Worm (Caenorhabditis elegans) whole organism, L4 larva: ENCODE results near the gene gstk-1.

Experiments used
- F26F4.8 ChIP-seq: fragments of 200-800 bp; sonication (Bioruptor generic); conservative IDR thresholded peaks from 2 replicates; pipeline ENCODE4 v1.3.6; 2022; ENCODE audit warnings: missing genetic modification characterization, missing compliant biosample characterization
- F49E8.2 ChIP-seq: sonication (generic microtip); optimal IDR thresholded peaks from 2 replicates; lab custom pipeline; 2016; ENCODE audit warnings: missing compliant biosample characterization, mild to moderate bottlenecking, missing genetic modification characterization, borderline replicate concordance
- T26A8.4 ChIP-seq: fragments of 200-800 bp; sonication (Bioruptor generic); IDR thresholded peaks from 2 replicates; pipeline ENCODE4 v1.3.6; 2022; ENCODE audit warnings: missing genetic modification characterization, missing compliant biosample characterization
- Y105C5A.15 ChIP-seq: fragments of 200-800 bp; sonication (Bioruptor generic); IDR thresholded peaks from 2 replicates; pipeline ENCODE4 v1.3.6; 2022; ENCODE audit warnings: missing genetic modification characterization, missing compliant biosample characterization
- Y48G9A.11 ChIP-seq: fragments of 200-800 bp; sonication (Bioruptor generic); IDR thresholded peaks from 2 replicates; pipeline ENCODE4 v1.3.6; 2022; ENCODE audit warnings: missing genetic modification reagents, missing genetic modification characterization, missing compliant biosample characterization
- Y5F2A.4 ChIP-seq: fragments of 200-800 bp; sonication (Bioruptor generic); optimal IDR thresholded peaks from 2 replicates; lab custom pipeline; 2018; ENCODE audit warnings: mild to moderate bottlenecking, missing genetic modification characterization, missing compliant biosample characterization
- ZK337.2 ChIP-seq: fragments of 200-800 bp; sonication (Bioruptor generic); IDR thresholded peaks from 2 replicates; pipeline ENCODE4 v1.3.6; 2022; ENCODE audit warnings: missing genetic modification reagents, missing genetic modification characterization, missing compliant biosample characterization
- attf-4 ChIP-seq: sonication (generic microtip); optimal IDR thresholded peaks from 3 replicates; lab custom pipeline; 2017; ENCODE audit warnings: missing biosample characterization, missing genetic modification characterization
- ceh-28 ChIP-seq: fragments of 150-350 bp; optimal IDR thresholded peaks from 2 replicates; lab custom pipeline; 2014; ENCODE audit warnings: missing biosample characterization, missing genetic modification reagents, missing genetic modification characterization
- ceh-44 ChIP-seq: fragments of 200-800 bp; sonication (Bioruptor generic); IDR thresholded peaks from 2 replicates; pipeline ENCODE4 v1.3.6; 2022; ENCODE audit warnings: missing genetic modification reagents, missing genetic modification characterization, missing compliant biosample characterization
- ceh-82 ChIP-seq: sonication (generic microtip); optimal IDR thresholded peaks from 2 replicates; lab custom pipeline; 2017; ENCODE audit warnings: missing biosample characterization, missing genetic modification characterization
- cey-2 ChIP-seq: sonication (generic microtip); optimal IDR thresholded peaks from 3 replicates; lab custom pipeline; 2017; ENCODE audit warnings: missing genetic modification characterization, mild to moderate bottlenecking, missing compliant biosample characterization, antibody characterized with exemption, borderline replicate concordance; ENCODE audit not compliant: insufficient read depth
- ctbp-1 ChIP-seq: fragments of 200-800 bp; sonication (Bioruptor generic); IDR thresholded peaks from 2 replicates; pipeline ENCODE4 v1.3.6; 2022; ENCODE audit warnings: missing genetic modification reagents, missing genetic modification characterization, missing compliant biosample characterization
- daf-16 ChIP-seq, 3 experiments: sonication (generic microtip); optimal IDR thresholded peaks; 2 replicates each; lab custom pipeline; 2016 to 2017; ENCODE audit warnings: missing genetic modification characterization in 3 of 3, missing genetic modification reagents in 3 of 3, mild to moderate bottlenecking in 2 of 3, missing compliant biosample characterization in 2 of 3, missing biosample characterization in 1 of 3, moderate library complexity in 1 of 3
- dmd-9 ChIP-seq: fragments of 200-800 bp; sonication (Bioruptor generic); IDR thresholded peaks from 2 replicates; pipeline ENCODE4 v1.3.6; 2022; ENCODE audit warnings: missing genetic modification reagents, missing genetic modification characterization, missing compliant biosample characterization
- duxl-1 ChIP-seq: sonication (generic microtip); optimal IDR thresholded peaks from 2 replicates; lab custom pipeline; 2016; ENCODE audit warnings: mild to moderate bottlenecking, missing genetic modification characterization, moderate library complexity, missing compliant biosample characterization; ENCODE audit not compliant: poor library complexity
- dve-1 ChIP-seq: sonication (generic microtip); optimal IDR thresholded peaks from 2 replicates; lab custom pipeline; 2017; ENCODE audit warnings: antibody characterized with exemption, mild to moderate bottlenecking, missing genetic modification characterization, missing compliant biosample characterization; ENCODE audit not compliant: insufficient read depth
- egl-27 ChIP-seq: sonication (generic microtip); optimal IDR thresholded peaks from 3 replicates; lab custom pipeline; 2017; ENCODE audit warnings: missing biosample characterization, missing genetic modification reagents, missing genetic modification characterization
- egl-43 ChIP-seq: fragments of 200-800 bp; sonication (Bioruptor generic); IDR thresholded peaks from 2 replicates; pipeline ENCODE4 v1.3.6; 2022; ENCODE audit warnings: missing genetic modification reagents, missing genetic modification characterization, missing compliant biosample characterization
- fkh-10 ChIP-seq: fragments of 150-350 bp; optimal IDR thresholded peaks from 2 replicates; lab custom pipeline; 2014; ENCODE audit warnings: missing biosample characterization, missing genetic modification reagents, missing genetic modification characterization
- hlh-30 ChIP-seq: sonication (generic microtip); optimal IDR thresholded peaks from 2 replicates; lab custom pipeline; 2017; ENCODE audit warnings: antibody characterized with exemption, mild to moderate bottlenecking, missing genetic modification characterization, missing compliant biosample characterization; ENCODE audit not compliant: insufficient read depth
- hmg-1.1 ChIP-seq: fragments of 200-800 bp; sonication (Bioruptor generic); IDR thresholded peaks from 2 replicates; pipeline ENCODE4 v1.3.6; 2022; ENCODE audit warnings: missing genetic modification reagents, missing genetic modification characterization, missing compliant biosample characterization
- lim-7 ChIP-seq: fragments of 200-800 bp; sonication (Bioruptor generic); IDR thresholded peaks from 2 replicates; pipeline ENCODE4 v1.3.6; 2022; ENCODE audit warnings: missing genetic modification characterization, missing compliant biosample characterization
- lin-1 ChIP-seq: fragments of 200-800 bp; sonication (Bioruptor generic); IDR thresholded peaks from 2 replicates; pipeline ENCODE4 v1.3.6; 2022; ENCODE audit warnings: missing genetic modification reagents, missing genetic modification characterization, missing compliant biosample characterization
- lin-15B ChIP-seq: fragments of 150-350 bp; sonication (generic microtip); optimal IDR thresholded peaks from 3 replicates; lab custom pipeline; 2014; ENCODE audit warnings: missing biosample characterization, missing genetic modification characterization
- madf-9 ChIP-seq: fragments of 200-800 bp; sonication (Bioruptor generic); conservative IDR thresholded peaks from 2 replicates; pipeline ENCODE4 v1.3.6; 2022; ENCODE audit warnings: missing genetic modification reagents, missing genetic modification characterization, missing compliant biosample characterization
- mes-2 ChIP-seq: sonication (generic microtip); optimal IDR thresholded peaks from 2 replicates; lab custom pipeline; 2016; ENCODE audit warnings: missing genotype, mild to moderate bottlenecking, missing genetic modification characterization, missing compliant biosample characterization; ENCODE audit not compliant: poor library complexity, severe bottlenecking
- nhr-237 ChIP-seq: sonication (generic microtip); optimal IDR thresholded peaks from 2 replicates; lab custom pipeline; 2017; ENCODE audit warnings: missing biosample characterization, missing genetic modification characterization
- nhr-28 ChIP-seq: fragments of 150-350 bp; optimal IDR thresholded peaks from 2 replicates; lab custom pipeline; 2014; ENCODE audit warnings: missing biosample characterization, missing genetic modification characterization
- nhr-42 ChIP-seq: fragments of 200-800 bp; sonication (Bioruptor generic); IDR thresholded peaks from 2 replicates; pipeline ENCODE4 v1.3.6; 2022; ENCODE audit warnings: missing genetic modification characterization, missing compliant biosample characterization
- nhr-77 ChIP-seq: fragments of 150-350 bp; optimal IDR thresholded peaks from 2 replicates; lab custom pipeline; 2014; ENCODE audit warnings: missing biosample characterization, missing genetic modification characterization
- rbr-2 ChIP-seq: sonication (generic microtip); optimal IDR thresholded peaks from 2 replicates; lab custom pipeline; 2016; ENCODE audit warnings: missing genotype, missing genetic modification characterization, missing compliant biosample characterization
- saeg-2 ChIP-seq: fragments of 200-800 bp; sonication (Bioruptor generic); IDR thresholded peaks from 2 replicates; pipeline ENCODE4 v1.3.6; 2022; ENCODE audit warnings: missing genetic modification reagents, missing genetic modification characterization, missing compliant biosample characterization
- set-16 ChIP-seq: fragments of 200-800 bp; sonication (Bioruptor generic); IDR thresholded peaks from 2 replicates; pipeline ENCODE4 v1.3.6; 2022; ENCODE audit warnings: missing genetic modification reagents, missing genetic modification characterization, missing compliant biosample characterization
- skn-1 ChIP-seq: fragments of 150-350 bp; optimal IDR thresholded peaks from 2 replicates; lab custom pipeline; 2014; ENCODE audit warnings: missing biosample characterization, missing genetic modification characterization
- unc-130 ChIP-seq: sonication (generic microtip); optimal IDR thresholded peaks from 2 replicates; lab custom pipeline; 2016; ENCODE audit warnings: missing genetic modification reagents, missing genetic modification characterization, missing compliant biosample characterization
- unc-62 ChIP-seq, 3 experiments: fragments of 150-350 bp in 1 of 3; sonication (generic microtip); optimal IDR thresholded peaks in 2 of 3; peaks in 1 of 3; 1 replicate in 1 of 3; 2 replicates in 2 of 3; lab custom pipeline; 2014 to 2017; ENCODE audit warnings: missing biosample characterization in 3 of 3, missing genetic modification characterization in 3 of 3, missing genetic modification reagents in 3 of 3, missing genotype in 1 of 3
- vab-7 ChIP-seq: fragments of 200-800 bp; sonication (Bioruptor generic); IDR thresholded peaks from 2 replicates; pipeline ENCODE4 v1.3.6; 2022; ENCODE audit warnings: missing genetic modification reagents, missing genetic modification characterization, missing compliant biosample characterization
- zag-1 ChIP-seq: fragments of 150-350 bp; optimal IDR thresholded peaks from 2 replicates; lab custom pipeline; 2014; ENCODE audit warnings: missing biosample characterization, missing genetic modification characterization
- zip-11 ChIP-seq: fragments of 200-800 bp; sonication (Bioruptor generic); IDR thresholded peaks from 2 replicates; pipeline ENCODE4 v1.3.6; 2022; ENCODE audit warnings: missing genetic modification characterization, missing compliant biosample characterization
- ztf-7 ChIP-seq: fragments of 150-350 bp; optimal IDR thresholded peaks from 2 replicates; lab custom pipeline; 2014; ENCODE audit warnings: missing biosample characterization, missing genetic modification characterization

Gene gstk-1

DNA sequence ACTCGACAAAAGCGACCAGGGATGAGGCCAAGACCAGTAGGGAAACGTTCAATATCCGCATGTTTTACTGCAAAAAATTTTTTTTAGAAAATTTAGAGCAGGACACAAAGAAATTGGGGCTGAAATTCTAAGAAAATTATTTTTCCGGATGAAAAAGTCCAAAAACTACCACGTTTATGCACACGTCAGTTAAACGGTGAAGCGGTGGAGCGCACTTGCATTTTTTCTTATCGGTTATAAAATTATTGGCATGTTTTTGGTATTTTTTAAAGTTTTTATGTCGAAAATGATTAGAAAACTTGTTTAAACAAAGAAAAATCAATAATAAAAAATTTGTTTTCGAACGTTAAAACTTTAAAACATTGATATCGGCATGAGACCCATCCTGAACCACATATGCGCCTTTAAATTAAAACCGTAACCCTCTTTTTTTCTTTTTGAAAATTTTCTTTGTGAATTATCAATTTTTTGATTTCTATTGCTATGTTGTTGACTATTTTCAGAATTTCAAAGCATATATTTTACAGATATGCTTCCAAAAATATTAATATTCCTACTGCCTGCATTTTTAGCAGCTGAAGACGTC, 32.3 kb upstream of the gstk-1 start, which contains the start of the genes dnj-20 and ZK1307.8 (continued):
- no peak for TF ChIP-seq F26F4.8 (GFP tag; lab: Robert Waterston, UW)
- TF ChIP-seq madf-9 (GFP tag; lab: Robert Waterston, UW) = no peak
- TF ChIP-seq duxl-1 = no peak
- TF ChIP-seq ctbp-1 (GFP tag; lab: Robert Waterston, UW) = no peak
- no peak for TF ChIP-seq ceh-44 (GFP tag; lab: Robert Waterston, UW)
- TF ChIP-seq egl-27 (tag; lab: Kevin White, UChicago) = no peak
- no peak for TF ChIP-seq zag-1
- peak; percentile 1 for TF ChIP-seq hlh-30 (tag; lab: Kevin White, UChicago)
- TF ChIP-seq lin-15B = no peak
- no peak for TF ChIP-seq cey-2
- TF ChIP-seq T26A8.4 = no peak
- TF ChIP-seq mes-2 (tag; lab: Kevin White, UChicago) = peak; percentile 40
- no peak for TF ChIP-seq fkh-10
- no peak for TF ChIP-seq saeg-2 (GFP tag; lab: Robert Waterston, UW)
- TF ChIP-seq skn-1 (tag; lab: Kevin White, UChicago) = no peak

DNA sequence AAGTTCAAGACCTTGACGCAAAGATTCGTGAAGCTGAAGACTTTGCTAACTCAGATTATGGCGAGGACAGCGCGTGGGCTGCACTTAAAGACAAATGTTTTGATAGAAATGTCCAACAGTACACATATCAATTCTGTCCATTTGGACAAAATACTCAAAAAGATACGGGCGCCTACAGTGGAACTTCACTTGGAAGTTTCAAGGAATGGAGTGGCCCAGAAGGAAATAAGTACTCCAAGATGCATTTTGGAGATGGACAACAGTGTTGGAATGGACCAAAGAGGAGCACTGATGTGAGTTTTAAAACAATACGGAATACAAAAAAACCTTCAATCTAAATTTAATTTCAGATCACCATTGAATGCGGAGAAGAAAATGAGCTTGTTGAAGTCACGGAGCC, 30.6 kb upstream of the gstk-1 start:
- TF ChIP-seq unc-62 (GFP tag; optimal IDR thresholded peaks at IDR 0.05 in 1 of 2; lab: Kevin White, UChicago) (peak in 1 of 2 experiments; percentile 94), unc-62 (tag; optimal IDR thresholded peaks at IDR 0.05; lab: Kevin White, UChicago) (no peak), nhr-77 (tag; lab: Kevin White, UChicago) (no peak)

DNA sequence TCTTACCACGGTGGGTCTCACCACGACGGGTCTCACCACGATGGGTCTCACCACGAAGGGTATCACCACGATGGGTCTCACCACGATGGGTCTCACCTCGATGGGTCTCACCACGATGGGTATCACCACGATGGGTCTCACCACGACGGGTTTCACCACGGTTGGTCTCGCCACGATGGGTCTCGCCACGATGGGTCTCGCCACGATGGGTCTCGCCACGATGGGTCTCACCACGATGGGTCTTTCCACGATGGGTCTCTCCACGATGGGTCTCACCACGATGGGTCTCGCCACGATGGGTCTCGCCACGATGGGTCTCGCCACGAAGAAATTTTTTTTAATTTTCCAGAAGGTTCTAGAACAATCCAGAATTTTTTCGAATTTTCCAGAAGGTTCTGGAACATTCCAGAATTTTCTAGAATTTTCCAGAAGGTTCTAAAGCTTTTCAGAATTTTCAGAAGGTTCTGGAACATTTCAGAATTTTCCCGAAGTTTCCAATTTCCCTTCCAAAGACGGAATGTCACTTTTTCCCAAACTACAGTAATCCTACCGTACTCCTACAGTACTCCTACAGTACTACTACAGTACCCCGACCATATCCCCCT, 22.4 kb upstream of the gstk-1 start:
- TF ChIP-seq egl-43 (GFP tag; lab: Robert Waterston, UW) (peak; percentile 52; the same call in 1 of the 2 replicates), set-16 (GFP tag; lab: Robert Waterston, UW) (peak; percentile 80)

- TF ChIP-seq lim-7 (GFP tag; lab: Robert Waterston, UW) = no peak
- no peak for TF ChIP-seq nhr-237 (tag; lab: Kevin White, UChicago)
- no peak for TF ChIP-seq ZK337.2 (GFP tag; lab: Robert Waterston, UW)
- TF ChIP-seq vab-7 (GFP tag; lab: Robert Waterston, UW) = no peak
- TF ChIP-seq nhr-42 (GFP tag; lab: Robert Waterston, UW) = no peak
- no peak for TF ChIP-seq attf-4 (tag; lab: Kevin White, UChicago)
- TF ChIP-seq ceh-28 (tag; lab: Kevin White, UChicago) = no peak
- no peak for TF ChIP-seq mes-2 (tag; lab: Kevin White, UChicago)
- no peak for TF ChIP-seq Y5F2A.4 (GFP tag; lab: Kevin White, UChicago)
- no peak for TF ChIP-seq zag-1
- no peak for TF ChIP-seq dve-1 (tag; lab: Kevin White, UChicago)
- TF ChIP-seq rbr-2 (tag; lab: Kevin White, UChicago) = no peak
Observed at ce11 chrII:9636300-9636699, 20.2 kb upstream of the gstk-1 start, which contains the start of gene ZK1307.7. ZK1307.7 (plus strand) TSS chrII:9636600.

DNA sequence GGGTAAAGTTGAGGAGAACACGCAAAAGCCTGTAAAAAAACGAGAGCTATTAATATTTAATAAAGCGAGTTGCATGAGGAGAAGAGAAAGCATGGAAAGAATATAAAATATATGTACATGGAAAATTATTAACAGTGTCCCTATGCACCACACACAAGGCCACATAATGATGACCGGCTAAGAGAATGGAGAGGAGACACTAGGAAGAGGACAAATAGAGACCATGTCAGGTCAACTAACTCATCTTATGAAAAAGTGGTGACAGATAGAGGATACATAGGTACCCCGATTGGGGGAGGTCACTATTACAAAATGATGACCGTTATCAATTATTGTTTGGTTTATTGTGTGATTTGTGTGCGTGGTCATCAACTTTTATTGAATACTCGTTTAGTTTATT, 12.1 kb upstream of the gstk-1 start, which contains the start of gene fzr-1:
fzr-1 (minus strand) TSS at position 29 of the 400 bp plus-strand sequence.
- TF ChIP-seq Y48G9A.11 (no peak), ztf-7 (no peak), ceh-82 (tag; lab: Kevin White, UChicago) (no peak), Y105C5A.15 (GFP tag; lab: Robert Waterston, UW) (no peak), daf-16 (GFP tag; optimal IDR thresholded peaks at IDR 0.05; lab: Kevin White, UChicago) (no peak), daf-16 (tag; optimal IDR thresholded peaks at IDR 0.05; lab: Kevin White, UChicago) (peak; percentile 16), F49E8.2 (no peak), nhr-28 (peak; percentile 50), zip-11 (GFP tag; lab: Robert Waterston, UW) (no peak), T26A8.4 (no peak), ceh-28 (tag; lab: Kevin White, UChicago) (no peak), saeg-2 (GFP tag; lab: Robert Waterston, UW) (no peak), dve-1 (tag; lab: Kevin White, UChicago) (no peak), unc-130 (no peak), hlh-30 (tag; lab: Kevin White, UChicago) (no peak), dmd-9 (GFP tag; lab: Robert Waterston, UW) (no peak), hmg-1.1 (GFP tag; lab: Robert Waterston, UW) (no peak), lin-1 (no peak)
